Worm (Caenorhabditis elegans): Measurements from ENCODE around the gene ZK856.19.

ce11 chrV:10245615-10246014 is 40.9 kb upstream of the ZK856.19 start:
- TF ChIP-seq egl-27 (tag; optimal IDR thresholded peaks at IDR 0.05) (no peak), aly-2 (tag; optimal IDR thresholded peaks at IDR 0.05) (no peak), ceh-32 (tag; optimal IDR thresholded peaks at IDR 0.05; ENCODE audit: poor library complexity) (no peak), lin-13 (GFP tag; optimal IDR thresholded peaks at IDR 0.05) (no peak), nhr-237 (tag; optimal IDR thresholded peaks at IDR 0.05) (no peak), egl-43 (GFP tag; IDR thresholded peaks at IDR 0.05) (no peak), nhr-76 (tag; optimal IDR thresholded peaks at IDR 0.05) (no peak), R02D3.7 (tag; optimal IDR thresholded peaks at IDR 0.05) (no peak), mdl-1 (tag; optimal IDR thresholded peaks at IDR 0.05) (no peak), F37D6.2 (tag; optimal IDR thresholded peaks at IDR 0.05) (no peak), lin-39 (tag; optimal IDR thresholded peaks at IDR 0.05) (no peak), F49E8.2 (tag; optimal IDR thresholded peaks at IDR 0.05; ENCODE audit: borderline replicate concordance) (no peak), nhr-41 (GFP tag; IDR thresholded peaks at IDR 0.05) (no peak), unc-39 (tag; optimal IDR thresholded peaks at IDR 0.05) (no peak)

All from whole organism, L4 larva.